Fruit fly (Drosophila melanogaster) Kc167 (cell line): ENCODE measurements around the gene CG1090.

Experiments
- Myc ChIP-seq: fragments of >200 bp; optimal IDR thresholded peaks from 2 replicates; lab custom pipeline; 2017; ENCODE audit warnings: missing external identifiers
- Sin3A ChIP-seq: fragments of >200 bp; optimal IDR thresholded peaks from 2 replicates; lab custom pipeline; 2018; ENCODE audit warnings: missing external identifiers
- insv ChIP-seq: fragments of >200 bp; optimal IDR thresholded peaks from 3 replicates; lab custom pipeline; 2018; ENCODE audit warnings: missing external identifiers
- psq ChIP-seq: fragments of >200 bp; optimal IDR thresholded peaks from 2 replicates; lab custom pipeline; 2017; ENCODE audit warnings: missing external identifiers
- ttk ChIP-seq: sonication (Bioruptor generic); optimal IDR thresholded peaks from 2 replicates; lab custom pipeline; 2017; ENCODE audit warnings: missing external identifiers

- TF ChIP-seq psq (lab: Kevin White, UChicago) (no peak), Myc (no peak), Sin3A (lab: Kevin White, UChicago) (no peak), insv (lab: Kevin White, UChicago) (no peak), ttk (lab: Kevin White, UChicago) (no peak)
Observed at dm6 chr3R:4403706-4404392, 44.2 kb downstream of the CG1090 start.
